Fruit fly (Drosophila melanogaster): Measurements from ENCODE around the gene jub.
A peak's percentile ranks its signal among the peaks of the same experiment; 100 is the strongest.

Gene jub

DNA sequence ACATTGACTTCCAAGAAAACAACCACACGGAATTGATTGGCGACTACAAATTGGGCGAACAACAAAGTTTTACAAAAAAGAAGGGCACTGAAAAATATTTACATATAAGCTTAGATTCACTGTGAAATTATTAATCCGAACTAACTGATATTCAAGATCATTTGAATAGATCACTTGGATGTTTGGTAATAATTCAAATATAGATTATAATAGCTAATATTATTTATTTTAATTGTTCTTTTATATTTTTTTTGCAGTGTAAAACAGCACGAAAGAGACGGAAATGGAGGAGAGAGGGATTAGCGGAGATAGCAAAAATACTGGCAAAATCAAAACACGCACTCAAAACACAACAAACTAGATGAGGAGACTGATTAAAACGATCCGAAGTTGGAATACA, 8.1 kb upstream of the jub start (continued):
- TF ChIP-seq CG2202 (tag; optimal IDR thresholded peaks at IDR 0.05), result no peak
- peak; percentile 35; the same call in 1 of the 2 replicates for TF ChIP-seq stc (GFP tag; IDR thresholded peaks at IDR 0.05)
- no peak for TF ChIP-seq CG17612 (GFP tag; IDR thresholded peaks at IDR 0.05)
- no peak for TF ChIP-seq pan (optimal IDR thresholded peaks at IDR 0.05)
- TF ChIP-seq pan (GFP tag; optimal IDR thresholded peaks at IDR 0.05 in 1 of 2, IDR thresholded peaks at IDR 0.05 in 1 of 2), result peak in 1 of 2 experiments; percentile 45
- TF ChIP-seq Blimp-1 (GFP tag; optimal IDR thresholded peaks at IDR 0.05), result peak; percentile 12
- no peak for TF ChIP-seq Gsc (GFP tag; IDR thresholded peaks at IDR 0.05)
- TF ChIP-seq ase (GFP tag; IDR thresholded peaks at IDR 0.05), result no peak
- TF ChIP-seq sug (tag; optimal IDR thresholded peaks at IDR 0.05), result no peak
- TF ChIP-seq CG1792 (GFP tag; optimal IDR thresholded peaks at IDR 0.05), result no peak
- 0 out of 2 replicates have a peak, but pooled peaks have one; percentile 8 for TF ChIP-seq HLH3B (GFP tag; IDR thresholded peaks at IDR 0.05)
- TF ChIP-seq seq (GFP tag; IDR thresholded peaks at IDR 0.05), result no peak
- TF ChIP-seq CG14860 (GFP tag; IDR thresholded peaks at IDR 0.05; ENCODE audit: partially characterized antibody), result no peak
- TF ChIP-seq CG10321 (GFP tag; IDR thresholded peaks at IDR 0.05), result no peak
- TF ChIP-seq CG17359 (tag; optimal IDR thresholded peaks at IDR 0.05), result peak; percentile 3
- TF ChIP-seq grau (tag; optimal IDR thresholded peaks at IDR 0.05), result peak; percentile 39
- TF ChIP-seq dm (GFP tag; optimal IDR thresholded peaks at IDR 0.05), result no peak
- TF ChIP-seq CG8290 (GFP tag; optimal IDR thresholded peaks at IDR 0.05), result no peak
- no peak for TF ChIP-seq CG8290 (tag; optimal IDR thresholded peaks at IDR 0.05)
- peak; percentile 34 for TF ChIP-seq dmrt99B (tag; optimal IDR thresholded peaks at IDR 0.05)
- TF ChIP-seq CG32772 (GFP tag; IDR thresholded peaks at IDR 0.05), result 0 out of 2 replicates have a peak, but pooled peaks have one; percentile 29
- TF ChIP-seq vvl (GFP tag; IDR thresholded peaks at IDR 0.05), result 0 out of 2 replicates have a peak, but pooled peaks have one; percentile 27
- peak; percentile 1 for TF ChIP-seq CG8388 (GFP tag; optimal IDR thresholded peaks at IDR 0.05)
- peak; percentile 23 for TF ChIP-seq CG18599 (GFP tag; optimal IDR thresholded peaks at IDR 0.05)
- no peak for TF ChIP-seq Tbp (GFP tag; optimal IDR thresholded peaks at IDR 0.05)
- no peak for TF ChIP-seq ab (GFP tag; optimal IDR thresholded peaks at IDR 0.05)
- no peak for TF ChIP-seq CG3163 (GFP tag; optimal IDR thresholded peaks at IDR 0.05)
- no peak for TF ChIP-seq CG6813 (GFP tag; optimal IDR thresholded peaks at IDR 0.05)
- no peak for TF ChIP-seq Hand (GFP tag; optimal IDR thresholded peaks at IDR 0.05)
- TF ChIP-seq Aef1 (GFP tag; IDR thresholded peaks at IDR 0.05), result peak; percentile 28; the same call in 2 of the 3 replicates
- TF ChIP-seq row (GFP tag; IDR thresholded peaks at IDR 0.05), result peak; percentile 49; the same call in 2 of the 3 replicates
- peak; percentile 16 for TF ChIP-seq Oli (tag; optimal IDR thresholded peaks at IDR 0.05)
- no peak for TF ChIP-seq Bteb2 (GFP tag; optimal IDR thresholded peaks at IDR 0.05)
- no peak for TF ChIP-seq CG11456 (GFP tag; IDR thresholded peaks at IDR 0.05)
- TF ChIP-seq zfh2 (GFP tag; optimal IDR thresholded peaks at IDR 0.05), result no peak
- TF ChIP-seq sna (GFP tag; IDR thresholded peaks at IDR 0.05; ENCODE audit: partially characterized antibody), result no peak
- peak; percentile 48 for TF ChIP-seq CG11504 (tag; optimal IDR thresholded peaks at IDR 0.05)
- no peak for TF ChIP-seq kay (GFP tag; optimal IDR thresholded peaks at IDR 0.05)
- peak; percentile 53 for TF ChIP-seq Drgx (GFP tag; IDR thresholded peaks at IDR 0.05)
- TF ChIP-seq wek (GFP tag; optimal IDR thresholded peaks at IDR 0.05), result no peak
- TF ChIP-seq Xrp1 (GFP tag; IDR thresholded peaks at IDR 0.05), result 0 out of 2 replicates have a peak, but pooled peaks have one; percentile 16
- TF ChIP-seq ap (GFP tag; IDR thresholded peaks at IDR 0.05), result no peak
- peak; percentile 9 for TF ChIP-seq PHDP (tag; optimal IDR thresholded peaks at IDR 0.05)
- peak; percentile 52 for TF ChIP-seq slbo (GFP tag; IDR thresholded peaks at IDR 0.05)
- TF ChIP-seq CG9932 (GFP tag; IDR thresholded peaks at IDR 0.05), result peak; percentile 8; the same call in 1 of the 2 replicates
- TF ChIP-seq CG12236 (GFP tag; optimal IDR thresholded peaks at IDR 0.05), result no peak

Data from whole organism, embryonic.